Fruit fly (Drosophila melanogaster): Measurements from ENCODE around the gene Dci.

dm6 chr3L:811816-812215, 39.3 kb upstream of the Dci start:
- TF ChIP-seq CG12768 (GFP tag; optimal IDR thresholded peaks at IDR 0.05) (no peak), cic (GFP tag; optimal IDR thresholded peaks at IDR 0.05) (no peak)

Data from whole organism, adult.